Worm (Caenorhabditis elegans) whole organism, late embryonic: Measurements from ENCODE around the gene Y37A1B.4.

Source experiments
- C08G9.2 ChIP-seq: sonication (generic microtip); optimal IDR thresholded peaks from 2 replicates; lab custom pipeline; 2016; ENCODE audit warnings: mild to moderate bottlenecking, missing genetic modification characterization, moderate library complexity, missing compliant biosample characterization
- ama-1 ChIP-seq: fragments of 150-350 bp; optimal IDR thresholded peaks from 2 replicates; lab custom pipeline; 2014
- ceh-9 ChIP-seq: sonication (generic microtip); optimal IDR thresholded peaks from 2 replicates; lab custom pipeline; 2016; ENCODE audit warnings: mild to moderate bottlenecking, missing genetic modification characterization, inconsistent platforms, missing compliant biosample characterization
- dmd-4 ChIP-seq: sonication (generic microtip); optimal IDR thresholded peaks from 2 replicates; lab custom pipeline; 2016; ENCODE audit warnings: borderline replicate concordance, missing genetic modification characterization, missing compliant biosample characterization
- fax-1 ChIP-seq: sonication (generic microtip); optimal IDR thresholded peaks from 2 replicates; lab custom pipeline; 2016; ENCODE audit warnings: missing genotype, missing genetic modification characterization, missing compliant biosample characterization
- hlh-13 ChIP-seq: fragments of 200-800 bp; sonication (Bioruptor generic); optimal IDR thresholded peaks from 2 replicates; lab custom pipeline; 2018; ENCODE audit warnings: mild to moderate bottlenecking, missing genetic modification characterization, missing compliant biosample characterization
- nfya-1 ChIP-seq: sonication (generic microtip); optimal IDR thresholded peaks from 2 replicates; lab custom pipeline; 2017; ENCODE audit warnings: missing genetic modification characterization, mild to moderate bottlenecking, missing compliant biosample characterization, antibody characterized with exemption, moderate library complexity
- pha-2 ChIP-seq: sonication (generic microtip); optimal IDR thresholded peaks from 2 replicates; lab custom pipeline; 2017; ENCODE audit warnings: mild to moderate bottlenecking, missing genetic modification characterization, missing compliant biosample characterization
- tbx-2 ChIP-seq: sonication (generic microtip); optimal IDR thresholded peaks from 2 replicates; lab custom pipeline; 2016; ENCODE audit warnings: missing genetic modification characterization, missing compliant biosample characterization
- tbx-7 ChIP-seq: sonication (generic microtip); optimal IDR thresholded peaks from 2 replicates; lab custom pipeline; 2016; ENCODE audit warnings: missing genotype, missing genetic modification characterization, missing compliant biosample characterization
- unc-55 ChIP-seq: sonication (generic microtip); optimal IDR thresholded peaks from 2 replicates; lab custom pipeline; 2017; ENCODE audit warnings: missing biosample characterization, missing genetic modification reagents, missing genetic modification characterization

DNA sequence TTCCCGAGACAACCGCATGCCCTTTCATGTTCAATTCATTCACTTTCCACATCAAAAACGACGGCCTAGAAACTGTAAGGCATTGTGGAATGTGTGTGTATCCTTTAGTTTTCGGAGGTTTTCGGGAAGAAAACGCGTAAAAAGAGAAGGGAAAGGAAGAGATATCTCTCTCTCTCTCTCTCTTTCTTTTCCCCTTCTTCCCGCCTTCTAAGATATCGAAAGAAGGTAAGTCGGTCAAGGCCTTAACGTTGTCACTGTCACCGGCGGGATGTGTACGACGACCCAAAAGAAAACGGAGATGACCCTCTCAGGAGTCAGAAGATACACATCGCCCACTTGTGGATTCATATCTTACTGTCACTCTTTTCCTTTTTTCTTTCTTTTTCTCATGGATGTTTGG, 29.2 kb upstream of the Y37A1B.4 start:
- TF ChIP-seq tbx-2 (tag; lab: Kevin White, UChicago) (no peak), pha-2 (tag; lab: Kevin White, UChicago) (no peak), hlh-13 (GFP tag; lab: Kevin White, UChicago) (no peak), ama-1 (lab: Kevin White, UChicago) (no peak), tbx-7 (tag; lab: Kevin White, UChicago) (no peak), fax-1 (tag; lab: Kevin White, UChicago) (no peak), dmd-4 (tag; lab: Kevin White, UChicago) (no peak), ceh-9 (no peak), unc-55 (GFP tag; lab: Kevin White, UChicago) (no peak), nfya-1 (tag; lab: Kevin White, UChicago) (no peak), C08G9.2 (no peak)
